Fruit fly (Drosophila melanogaster) whole organism, prepupa: ENCODE results near the gene CG11529.

Experiments used
- Blimp-1 ChIP-seq: fragments of 200-800 bp; sonication (Bioruptor generic); optimal IDR thresholded peaks from 3 replicates; lab custom pipeline; 2017; ENCODE audit warnings: missing biosample characterization, missing genetic modification characterization, mild to moderate bottlenecking, moderate library complexity, missing genetic modification reagents
- CG10631 ChIP-seq: fragments of 200-800 bp; sonication (Bioruptor generic); optimal IDR thresholded peaks from 2 replicates; lab custom pipeline; 2016; ENCODE audit warnings: missing biosample characterization, missing genetic modification characterization
- CG10669 ChIP-seq: fragments of 200-800 bp; sonication (Bioruptor generic); optimal IDR thresholded peaks from 3 replicates; lab custom pipeline; 2018; ENCODE audit warnings: missing biosample characterization, mild to moderate bottlenecking, missing genetic modification characterization, moderate library complexity
- CG15336 ChIP-seq: fragments of 200-800 bp; sonication (Bioruptor generic); IDR thresholded peaks from 2 replicates; pipeline ENCODE4 v1.3.6; 2022; ENCODE audit warnings: missing biosample characterization, missing genetic modification characterization
- CG16779 ChIP-seq: fragments of 200-800 bp; sonication (Bioruptor generic); optimal IDR thresholded peaks from 3 replicates; lab custom pipeline; 2017; ENCODE audit warnings: missing biosample characterization, mild to moderate bottlenecking, missing genetic modification characterization
- CG32006 ChIP-seq: fragments of 200-800 bp; sonication (Bioruptor generic); optimal IDR thresholded peaks from 3 replicates; lab custom pipeline; 2017; ENCODE audit warnings: missing biosample characterization, mild to moderate bottlenecking, missing genetic modification characterization
- CG34406 ChIP-seq: fragments of 200-800 bp; sonication (Bioruptor generic); optimal IDR thresholded peaks from 3 replicates; lab custom pipeline; 2016; ENCODE audit warnings: missing biosample characterization, missing genetic modification characterization
- CG4318 ChIP-seq: fragments of 200-800 bp; sonication (Bioruptor generic); optimal IDR thresholded peaks from 3 replicates; lab custom pipeline; 2017; ENCODE audit warnings: missing biosample characterization, mild to moderate bottlenecking, missing genetic modification characterization
- CG6163 ChIP-seq: fragments of 200-800 bp; sonication (Bioruptor generic); IDR thresholded peaks from 3 replicates; pipeline ENCODE4 v1.3.6; 2022; ENCODE audit warnings: missing biosample characterization, missing genetic modification characterization
- CG6276 ChIP-seq: fragments of 200-800 bp; sonication (Bioruptor generic); optimal IDR thresholded peaks from 2 replicates; lab custom pipeline; 2017; ENCODE audit warnings: missing biosample characterization, mild to moderate bottlenecking, missing genetic modification characterization
- CG6854 ChIP-seq: fragments of 200-800 bp; sonication (Bioruptor generic); optimal IDR thresholded peaks from 2 replicates; lab custom pipeline; 2017; ENCODE audit warnings: missing biosample characterization, mild to moderate bottlenecking, missing genetic modification characterization
- CG8119 ChIP-seq: fragments of 200-800 bp; sonication (Bioruptor generic); IDR thresholded peaks from 3 replicates; pipeline ENCODE4 v1.3.6; 2022; ENCODE audit warnings: missing biosample characterization, missing genetic modification characterization
- CG8319 ChIP-seq: fragments of 200-800 bp; sonication (Bioruptor generic); optimal IDR thresholded peaks from 3 replicates; lab custom pipeline; 2016; ENCODE audit warnings: missing biosample characterization, missing genetic modification characterization
- Eip75B ChIP-seq: fragments of 200-800 bp; sonication (Bioruptor generic); optimal IDR thresholded peaks from 3 replicates; lab custom pipeline; 2016; ENCODE audit warnings: missing biosample characterization, missing genetic modification characterization
- Eip78C ChIP-seq: fragments of 200-800 bp; sonication (Bioruptor generic); peaks from one replicate; lab custom pipeline; 2016; ENCODE audit warnings: missing biosample characterization, missing genetic modification characterization
- Hr38 ChIP-seq: sonication (Bioruptor generic); optimal IDR thresholded peaks from 2 replicates; lab custom pipeline; 2016; ENCODE audit warnings: missing biosample characterization, missing genetic modification characterization
- Hr4 ChIP-seq: fragments of 200-800 bp; sonication (Bioruptor generic); optimal IDR thresholded peaks from 3 replicates; lab custom pipeline; 2016; ENCODE audit warnings: missing biosample characterization, missing genetic modification characterization
- achi ChIP-seq: fragments of 200-800 bp; sonication (Bioruptor generic); optimal IDR thresholded peaks from 3 replicates; lab custom pipeline; 2016; ENCODE audit warnings: missing biosample characterization, missing genetic modification characterization
- acj6 ChIP-seq: fragments of 200-800 bp; sonication (Bioruptor generic); optimal IDR thresholded peaks from 3 replicates; lab custom pipeline; 2016; ENCODE audit warnings: missing biosample characterization, missing genetic modification characterization
- dsx ChIP-seq: fragments of 200-800 bp; optimal IDR thresholded peaks from 3 replicates; lab custom pipeline; 2019; ENCODE audit warnings: missing biosample characterization, mild to moderate bottlenecking, missing genetic modification characterization, moderate library complexity; ENCODE audit not compliant: poor library complexity, severe bottlenecking
- eg ChIP-seq: fragments of 200-800 bp; sonication (Bioruptor generic); IDR thresholded peaks from 3 replicates; pipeline ENCODE4 v1.3.6; 2022; ENCODE audit warnings: missing biosample characterization, missing genetic modification characterization
- fd59A ChIP-seq: fragments of 200-800 bp; sonication (Bioruptor generic); optimal IDR thresholded peaks from 2 replicates; lab custom pipeline; 2017; ENCODE audit warnings: missing biosample characterization, mild to moderate bottlenecking, missing genetic modification characterization, missing genetic modification reagents
- net ChIP-seq: fragments of 200-800 bp; sonication (Bioruptor generic); optimal IDR thresholded peaks from 3 replicates; lab custom pipeline; 2016; ENCODE audit warnings: missing biosample characterization, missing genetic modification characterization

Gene CG11529

DNA sequence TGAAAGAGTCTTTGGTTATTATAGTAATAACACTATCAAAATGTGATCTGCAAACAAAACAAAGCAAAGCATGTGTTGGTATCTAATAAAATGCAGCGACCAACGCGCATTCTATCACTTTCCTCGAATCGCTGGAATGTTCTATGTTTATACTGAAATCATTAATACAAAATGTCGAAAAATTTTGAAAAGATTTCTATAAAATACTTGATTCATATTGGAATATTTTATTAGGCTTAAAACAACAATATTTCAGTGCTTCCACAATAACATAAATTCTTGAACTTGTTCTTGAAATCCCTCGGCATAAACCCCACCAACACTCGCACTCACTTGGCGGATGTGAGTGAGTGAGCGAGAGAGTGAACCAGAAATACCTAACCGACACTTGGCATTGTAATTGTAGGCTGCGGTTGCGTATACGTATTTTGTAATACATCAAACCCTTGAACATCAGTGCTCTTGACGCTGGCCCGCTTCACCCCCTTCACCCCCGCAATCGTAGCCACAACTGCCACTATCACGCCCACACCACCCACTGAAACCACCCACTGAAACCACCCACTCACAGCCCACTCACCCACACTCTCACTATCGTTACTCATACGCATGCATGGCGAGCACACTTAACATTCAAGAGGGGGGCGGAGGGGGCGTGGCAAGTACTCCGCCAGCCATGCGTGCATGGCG, 25.5 kb downstream of the CG11529 start:
- TF ChIP-seq CG8319 (GFP tag; lab: Kevin White, UChicago) (no peak), acj6 (GFP tag; lab: Kevin White, UChicago) (peak; percentile 11), Eip75B (GFP tag; lab: Kevin White, UChicago) (no peak), CG15336 (GFP tag; lab: Robert Waterston, UW) (peak; percentile 72), Hr4 (GFP tag; lab: Kevin White, UChicago) (peak; percentile 33), CG6163 (peak; percentile 36; the same call in 1 of the 3 replicates), eg (GFP tag; lab: Robert Waterston, UW) (peak; percentile 66), CG32006 (GFP tag; lab: Kevin White, UChicago) (peak; percentile 17), fd59A (GFP tag; lab: Kevin White, UChicago) (no peak)

DNA sequence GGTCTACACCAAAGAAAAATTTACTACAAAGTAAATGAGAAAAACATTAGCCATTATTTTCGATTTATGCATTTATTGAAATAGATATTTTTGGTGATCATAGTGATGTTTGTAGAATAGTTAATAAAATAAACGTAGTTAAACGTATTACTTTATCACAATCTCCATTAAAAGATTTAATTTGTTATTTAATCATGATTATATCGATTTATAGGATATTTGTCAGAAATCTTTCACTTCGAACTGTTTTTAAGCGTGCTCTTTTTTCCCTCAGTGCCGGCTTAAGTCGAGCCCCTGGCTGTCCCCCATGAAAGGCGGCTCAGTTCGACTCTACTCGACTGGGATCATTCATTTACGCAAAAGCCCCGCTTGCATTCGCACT, 26.0 kb downstream of the CG11529 start:
- TF ChIP-seq CG4318 (peak; percentile 10), CG32006 (GFP tag; lab: Kevin White, UChicago) (peak; percentile 52), CG34406 (GFP tag; lab: Kevin White, UChicago) (no peak), CG10631 (no peak), Eip78C (GFP tag; lab: Kevin White, UChicago) (peak; percentile 53), CG6276 (GFP tag; lab: Kevin White, UChicago) (peak; percentile 3), CG15336 (GFP tag; lab: Robert Waterston, UW) (peak; percentile 21; the same call in 1 of the 2 replicates), Hr4 (GFP tag; lab: Kevin White, UChicago) (peak; percentile 16), eg (GFP tag; lab: Robert Waterston, UW) (0 out of 3 replicates have a peak, but pooled peaks have one; percentile 9), CG8119 (GFP tag; lab: Robert Waterston, UW) (peak; percentile 53; the same call in 2 of the 3 replicates)

DNA sequence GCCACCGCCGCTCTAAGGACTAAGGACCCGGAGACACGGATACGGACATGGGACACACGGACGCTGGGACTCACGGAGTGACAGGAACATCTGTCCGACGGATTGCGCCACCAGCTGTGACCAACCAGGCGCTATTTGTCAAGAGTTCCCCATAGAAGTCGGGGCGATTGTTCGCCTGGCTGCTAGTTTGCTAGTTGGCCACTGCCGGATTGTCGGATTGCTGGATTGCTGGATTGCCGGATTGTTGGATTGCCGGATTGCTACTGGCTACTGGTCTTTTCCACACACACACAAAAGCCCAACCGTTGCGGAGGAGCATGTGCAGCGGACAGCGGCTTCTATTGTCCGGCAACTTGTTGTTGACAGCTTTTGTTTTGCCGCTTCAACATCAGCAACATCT, 29.6 kb downstream of the CG11529 start:
- no peak for TF ChIP-seq CG16779 (tag; lab: Kevin White, UChicago)
- TF ChIP-seq CG8319 (GFP tag; lab: Kevin White, UChicago): no peak
- TF ChIP-seq Blimp-1 (GFP tag; lab: Kevin White, UChicago): no peak
- no peak for TF ChIP-seq fd59A (GFP tag; lab: Kevin White, UChicago)
- TF ChIP-seq achi (GFP tag; lab: Kevin White, UChicago): no peak
- TF ChIP-seq dsx (GFP tag; lab: Kevin White, UChicago): no peak
- no peak for TF ChIP-seq CG8119 (GFP tag; lab: Robert Waterston, UW)
- TF ChIP-seq CG4318: no peak
- no peak for TF ChIP-seq CG6854 (GFP tag; lab: Kevin White, UChicago)
- TF ChIP-seq CG10669: no peak
- no peak for TF ChIP-seq Hr38 (GFP tag; lab: Kevin White, UChicago)
- TF ChIP-seq net: no peak
- TF ChIP-seq, all 60 proteins: peak for 0
